Fruit fly (Drosophila melanogaster): Measurements from ENCODE around the gene Grl40a.

- no peak for TF ChIP-seq usp (GFP tag; optimal IDR thresholded peaks at IDR 0.05)
- no peak for TF ChIP-seq h (GFP tag; optimal IDR thresholded peaks at IDR 0.05)
Observed at dm6 chr2L:22014890-22015289, 22.8 kb upstream of the Grl40a start, which contains the start of gene CG31693.
